Worm (Caenorhabditis elegans): ENCODE results near the gene sre-10.

- TF ChIP-seq ama-1 (optimal IDR thresholded peaks at IDR 0.05) = no peak
- TF ChIP-seq flt-1 (GFP tag; IDR thresholded peaks at IDR 0.05) = no peak
- no peak for TF ChIP-seq ets-7 (tag; optimal IDR thresholded peaks at IDR 0.05)
- no peak for TF ChIP-seq F13C5.2 (tag; optimal IDR thresholded peaks at IDR 0.05)
- no peak for TF ChIP-seq tbx-37 (GFP tag; conservative IDR thresholded peaks at IDR 0.05)
- no peak for TF ChIP-seq ceh-13 (GFP tag; optimal IDR thresholded peaks at IDR 0.05)
- no peak for TF ChIP-seq tra-4 (tag; optimal IDR thresholded peaks at IDR 0.05)
- TF ChIP-seq ceh-36 (tag; optimal IDR thresholded peaks at IDR 0.05) = no peak
- no peak for TF ChIP-seq hnd-1 (tag; optimal IDR thresholded peaks at IDR 0.05)
- TF ChIP-seq sea-1 (GFP tag; conservative IDR thresholded peaks at IDR 0.05) = no peak
- no peak for TF ChIP-seq aly-1 (tag; optimal IDR thresholded peaks at IDR 0.05)
- no peak for TF ChIP-seq scrt-1 (GFP tag; IDR thresholded peaks at IDR 0.05)
- no peak for TF ChIP-seq tbx-11 (GFP tag; IDR thresholded peaks at IDR 0.05)
These were observed 24.7 kb downstream of the sre-10 start, which contains the start of gene ugt-39 for ce11 chrV:7157089-7157488.

All from whole organism, early embryonic.